Fruit fly (Drosophila melanogaster) whole organism, pupa: Measurements from ENCODE around the gene Septin2.

Source experiments
- CG12605 ChIP-seq: fragments of 200-800 bp; sonication (Bioruptor generic); IDR thresholded peaks from 2 replicates; pipeline ENCODE4 v1.3.6; 2022; ENCODE audit warnings: missing biosample characterization, missing genetic modification characterization
- CG13204 ChIP-seq: fragments of 200-800 bp; sonication (Bioruptor generic); optimal IDR thresholded peaks from 2 replicates; lab custom pipeline; 2018; ENCODE audit warnings: missing biosample characterization, mild to moderate bottlenecking, missing genetic modification characterization, moderate library complexity
- CG32121 ChIP-seq: fragments of 200-800 bp; sonication (Bioruptor generic); IDR thresholded peaks from 2 replicates; pipeline ENCODE4 v1.3.6; 2022; ENCODE audit warnings: missing biosample characterization, missing genetic modification characterization
- CG4496 ChIP-seq: fragments of 200-800 bp; sonication (Bioruptor generic); IDR thresholded peaks from 3 replicates; pipeline ENCODE4 v1.3.6; 2022; ENCODE audit warnings: missing biosample characterization, missing genetic modification characterization
- CG8159 ChIP-seq: fragments of 200-800 bp; sonication (Bioruptor generic); optimal IDR thresholded peaks from 3 replicates; lab custom pipeline; 2018; ENCODE audit warnings: missing biosample characterization, mild to moderate bottlenecking, missing genetic modification characterization, moderate library complexity
- CG9948 ChIP-seq: fragments of 200-800 bp; sonication (Bioruptor generic); optimal IDR thresholded peaks from 2 replicates; lab custom pipeline; 2018; ENCODE audit warnings: missing biosample characterization, mild to moderate bottlenecking, missing genetic modification characterization, moderate library complexity
- EcR ChIP-seq: fragments of 200-800 bp; sonication (Bioruptor generic); optimal IDR thresholded peaks from 3 replicates; lab custom pipeline; 2019; ENCODE audit warnings: missing biosample characterization, missing genetic modification characterization, mild to moderate bottlenecking, moderate library complexity, missing genetic modification reagents
- Ets98B ChIP-seq: fragments of 200-800 bp; sonication (Bioruptor generic); IDR thresholded peaks from 2 replicates; pipeline ENCODE4 v1.3.6; 2022; ENCODE audit warnings: missing biosample characterization, missing genetic modification characterization
- Pif1B ChIP-seq: fragments of 200-800 bp; sonication (Bioruptor generic); optimal IDR thresholded peaks from 3 replicates; lab custom pipeline; 2016; ENCODE audit warnings: missing biosample characterization, missing genetic modification characterization
- gl ChIP-seq: fragments of 200-800 bp; sonication (Bioruptor generic); optimal IDR thresholded peaks from 2 replicates; lab custom pipeline; 2018; ENCODE audit warnings: missing biosample characterization, mild to moderate bottlenecking, missing genetic modification characterization

Septin2 gene

DNA sequence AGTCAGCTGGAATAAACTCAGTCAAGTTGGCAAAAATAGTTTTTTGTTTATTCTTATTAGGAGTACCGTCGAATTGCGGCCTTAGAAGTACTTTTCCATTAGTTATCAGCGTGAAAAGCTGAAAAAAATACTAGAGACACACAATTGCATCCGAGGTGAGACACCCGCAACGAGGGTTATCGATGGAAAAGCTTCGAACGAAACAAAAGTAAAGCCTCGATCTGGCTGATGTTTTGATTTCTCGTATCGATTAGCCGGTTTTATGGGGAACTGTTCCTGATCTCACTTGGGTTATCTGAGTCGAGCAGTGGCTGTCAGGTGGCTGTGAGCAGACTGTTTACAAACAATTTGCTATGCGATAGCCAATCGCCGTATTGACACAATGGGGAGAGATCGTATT is 44.4 kb downstream of the Septin2 start:
- TF ChIP-seq CG13204 (GFP tag; lab: Kevin White, UChicago) (no peak), CG8159 (no peak), CG12605 (GFP tag; lab: Robert Waterston, UW) (no peak), Ets98B (no peak), Pif1B (no peak), gl (tag; lab: Kevin White, UChicago) (no peak), CG9948 (no peak)

DNA sequence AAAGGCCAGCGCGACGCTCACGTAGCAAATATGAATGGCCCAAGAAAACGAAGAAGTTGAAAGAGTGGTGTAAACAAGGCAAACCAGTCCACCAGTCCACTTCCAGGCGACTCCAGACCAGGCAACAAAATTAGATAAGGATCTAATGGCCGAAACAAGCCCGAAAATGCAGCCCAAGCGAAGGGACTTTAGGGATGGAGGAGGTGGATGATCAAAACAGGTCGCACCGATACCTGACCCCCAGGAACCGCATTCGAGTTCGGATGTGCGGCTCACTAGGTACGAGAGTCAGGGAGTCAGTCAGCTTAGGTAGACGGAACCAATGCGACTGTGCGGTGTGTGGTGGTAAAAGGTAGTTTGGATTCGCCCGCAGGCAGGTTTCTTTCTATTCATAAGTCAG is 44.9 kb downstream of the Septin2 start:
- TF ChIP-seq CG32121 = no peak

DNA sequence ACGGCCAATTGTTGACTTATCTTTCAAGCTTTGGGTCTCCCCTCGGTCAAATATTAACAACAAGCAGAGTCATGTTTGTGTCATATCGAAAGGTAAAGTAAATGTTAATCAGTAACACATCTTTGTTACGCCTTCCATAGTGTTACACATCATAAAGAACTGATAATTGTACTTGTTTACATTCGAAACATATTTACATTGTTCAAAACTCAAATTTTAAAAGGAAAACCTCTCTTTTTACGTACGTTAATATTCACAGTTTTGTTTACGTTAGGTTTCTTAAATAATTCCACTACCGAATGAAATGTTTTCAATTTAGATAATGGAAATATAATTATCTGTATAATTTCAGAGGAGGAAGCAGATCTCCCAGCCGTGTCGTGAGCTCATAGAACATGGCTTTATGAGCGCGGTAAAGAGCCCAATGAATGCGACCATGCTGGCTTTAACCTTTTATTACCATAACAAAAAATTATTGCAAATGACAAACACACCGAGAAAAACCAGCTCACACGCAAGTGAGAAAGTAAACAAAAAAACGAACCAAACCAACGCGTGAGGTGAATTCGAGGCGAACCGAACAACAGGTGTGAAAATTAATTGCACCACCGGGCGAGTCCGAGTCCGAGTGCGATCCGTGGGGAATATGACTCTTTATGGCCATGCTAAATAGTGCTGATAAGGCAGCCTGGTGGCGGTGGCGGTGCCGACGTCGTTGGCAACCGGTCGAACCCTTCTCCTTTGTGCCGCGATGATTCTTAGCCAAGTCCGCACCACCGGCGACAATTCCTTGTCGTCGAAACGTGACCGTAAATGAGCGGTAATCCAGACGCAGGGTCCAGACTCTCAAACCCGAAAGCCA is 45.6 kb downstream of the Septin2 start:
- no peak for TF ChIP-seq EcR (GFP tag; lab: Kevin White, UChicago)
- TF ChIP-seq CG4496 (GFP tag; lab: Robert Waterston, UW) = peak; percentile 57; the same call in 1 of the 3 replicates
